Worm (Caenorhabditis elegans) whole organism, L1 larva: ENCODE results near the gene F21H7.2.

ENCODE experiments used
- ama-1 ChIP-seq: fragments of 150-350 bp; optimal IDR thresholded peaks from 2 replicates; lab custom pipeline; 2014
- efl-1 ChIP-seq, 4 experiments: fragments of 150-350 bp; optimal IDR thresholded peaks in 3 of 4; peaks in 1 of 4; 1 replicate in 1 of 4; 2 replicates in 3 of 4; lab custom pipeline; 2014; ENCODE audit warnings: missing biosample characterization in 2 of 4, missing genetic modification characterization in 2 of 4, missing genetic modification reagents in 2 of 4
- elt-3 ChIP-seq, 6 experiments: fragments of 150-350 bp in 1 of 6; sonication (generic microtip); optimal IDR thresholded peaks; 2 replicates each; lab custom pipeline; 2017 to 2018; ENCODE audit warnings: missing biosample characterization in 6 of 6, missing genetic modification characterization in 6 of 6, inconsistent platforms in 1 of 6
- lin-13 ChIP-seq: fragments of 150-350 bp; optimal IDR thresholded peaks from 2 replicates; lab custom pipeline; 2014; ENCODE audit warnings: missing biosample characterization, missing genetic modification reagents, missing genetic modification characterization
- mdl-1 ChIP-seq, 2 experiments: fragments of 150-350 bp; optimal IDR thresholded peaks; 2 replicates each; lab custom pipeline; 2014 to 2017; ENCODE audit warnings: missing biosample characterization in 2 of 2, missing genetic modification characterization in 2 of 2, inconsistent platforms in 1 of 2
- mep-1 ChIP-seq: fragments of 150-350 bp; optimal IDR thresholded peaks from 2 replicates; lab custom pipeline; 2014; ENCODE audit warnings: missing biosample characterization, missing genetic modification characterization
- nhr-12 ChIP-seq: sonication (generic microtip); optimal IDR thresholded peaks from 2 replicates; lab custom pipeline; 2017; ENCODE audit warnings: missing biosample characterization, missing genetic modification characterization
- pqm-1 ChIP-seq: sonication (generic microtip); optimal IDR thresholded peaks from 3 replicates; lab custom pipeline; 2017; ENCODE audit warnings: missing biosample characterization, missing genetic modification characterization
- ztf-11 ChIP-seq, 2 experiments: sonication (generic microtip); optimal IDR thresholded peaks; 2 replicates each; lab custom pipeline; 2016 to 2017; ENCODE audit warnings: missing genetic modification characterization in 2 of 2, missing biosample characterization in 1 of 2, missing compliant biosample characterization in 1 of 2

ce11 chrV:16220020-16220419, 9.8 kb downstream of the F21H7.2 start:
- no peak for TF ChIP-seq ztf-11 (tag; optimal IDR thresholded peaks at IDR 0.05; lab: Kevin White, UChicago)
- no peak for TF ChIP-seq lin-13 (GFP tag; lab: Kevin White, UChicago)
- TF ChIP-seq efl-1 (optimal IDR thresholded peaks at IDR 0.05; lab: Kevin White, UChicago), result no peak
- TF ChIP-seq efl-1 (GFP tag; optimal IDR thresholded peaks at IDR 0.05 in 1 of 2; lab: Kevin White, UChicago), result no peak
- no peak for TF ChIP-seq pqm-1 (tag; lab: Kevin White, UChicago)
- no peak for TF ChIP-seq elt-3 (tag; optimal IDR thresholded peaks at IDR 0.05; lab: Kevin White, UChicago)
- TF ChIP-seq ama-1 (lab: Kevin White, UChicago), result no peak
- no peak for TF ChIP-seq mdl-1 (tag; optimal IDR thresholded peaks at IDR 0.05; lab: Kevin White, UChicago)
- no peak for TF ChIP-seq nhr-12 (tag; lab: Kevin White, UChicago)
- no peak for TF ChIP-seq mep-1 (tag; lab: Kevin White, UChicago)
